Fruit fly (Drosophila melanogaster): ENCODE results near the gene csw.

Gene csw

dm6 chrX:2071878-2072817 lies 21.9 kb upstream of the csw start, which contains the start of gene Rtca:
TSS of gene Rtca (plus strand) at chrX:2072413.
- TF ChIP-seq Crg-1 (GFP tag; optimal IDR thresholded peaks at IDR 0.05), result peak; percentile 12
- no peak for TF ChIP-seq kay (GFP tag; ENCODE audit: borderline replicate concordance)
- peak; percentile 19 for TF ChIP-seq tj (GFP tag; optimal IDR thresholded peaks at IDR 0.05)
- peak; percentile 35 for TF ChIP-seq pad (GFP tag; optimal IDR thresholded peaks at IDR 0.05)
- peak; percentile 9 for TF ChIP-seq bab1 (GFP tag; optimal IDR thresholded peaks at IDR 0.05)
- peak; percentile 73 for TF ChIP-seq CG11617 (GFP tag; optimal IDR thresholded peaks at IDR 0.05)
- no peak for TF ChIP-seq cic (GFP tag; optimal IDR thresholded peaks at IDR 0.05)
- no peak for TF ChIP-seq toe (GFP tag; optimal IDR thresholded peaks at IDR 0.05)
- peak; percentile 21 for TF ChIP-seq CG33017 (tag; optimal IDR thresholded peaks at IDR 0.05)
- peak; percentile 7 for TF ChIP-seq Mnt (GFP tag; optimal IDR thresholded peaks at IDR 0.05)
- no peak for TF ChIP-seq cnc (optimal IDR thresholded peaks at IDR 0.05)
- TF ChIP-seq CG7101 (tag; optimal IDR thresholded peaks at IDR 0.05), result peak; percentile 72
- TF ChIP-seq CG12768 (GFP tag; optimal IDR thresholded peaks at IDR 0.05), result peak; percentile 59
- TF ChIP-seq Hr96 (GFP tag; optimal IDR thresholded peaks at IDR 0.05), result peak; percentile 62
- TF ChIP-seq CG7045 (GFP tag; optimal IDR thresholded peaks at IDR 0.05), result peak; percentile 49

dm6 chrX:2073325-2073724 lies 20.7 kb upstream of the csw start, which contains the start of gene CG4199:
TSS of gene CG4199 (minus strand) at chrX:2073483.
- TF ChIP-seq CG5204 (GFP tag; optimal IDR thresholded peaks at IDR 0.05), result no peak
- peak; percentile 81 for TF ChIP-seq bab1 (GFP tag; optimal IDR thresholded peaks at IDR 0.05)
- TF ChIP-seq CG11617 (GFP tag; optimal IDR thresholded peaks at IDR 0.05), result peak; percentile 25
- TF ChIP-seq CG1620 (GFP tag; optimal IDR thresholded peaks at IDR 0.05), result peak; percentile 53
- peak; percentile 52 for TF ChIP-seq CG7101 (tag; optimal IDR thresholded peaks at IDR 0.05)
- peak; percentile 25 for TF ChIP-seq pad (GFP tag; optimal IDR thresholded peaks at IDR 0.05)
- TF ChIP-seq tj (GFP tag; optimal IDR thresholded peaks at IDR 0.05), result no peak
- peak; percentile 80 for TF ChIP-seq Mnt (GFP tag; optimal IDR thresholded peaks at IDR 0.05)
- TF ChIP-seq ovo (GFP tag; optimal IDR thresholded peaks at IDR 0.05), result peak; percentile 1

- no peak for TF ChIP-seq CG1620 (GFP tag; optimal IDR thresholded peaks at IDR 0.05)
- TF ChIP-seq bab1 (GFP tag; optimal IDR thresholded peaks at IDR 0.05), result peak; percentile 79
- peak; percentile 33 for TF ChIP-seq CG11617 (GFP tag; optimal IDR thresholded peaks at IDR 0.05)
- TF ChIP-seq CG7101 (tag; optimal IDR thresholded peaks at IDR 0.05), result peak; percentile 55
- TF ChIP-seq pad (GFP tag; optimal IDR thresholded peaks at IDR 0.05), result no peak
- TF ChIP-seq toe (GFP tag; optimal IDR thresholded peaks at IDR 0.05), result no peak
- TF ChIP-seq ovo (GFP tag; optimal IDR thresholded peaks at IDR 0.05), result peak; percentile 68
- no peak for TF ChIP-seq CG12768 (GFP tag; optimal IDR thresholded peaks at IDR 0.05)
- TF ChIP-seq Clk (GFP tag; optimal IDR thresholded peaks at IDR 0.05), result no peak
- TF ChIP-seq Mnt (GFP tag; optimal IDR thresholded peaks at IDR 0.05), result peak; percentile 26
- peak; percentile 14 for TF ChIP-seq tj (GFP tag; optimal IDR thresholded peaks at IDR 0.05)
- no peak for TF ChIP-seq Hr96 (GFP tag; optimal IDR thresholded peaks at IDR 0.05)
- peak; percentile 39 for TF ChIP-seq CG14711 (tag; optimal IDR thresholded peaks at IDR 0.05)
- TF ChIP-seq CG33017 (tag; optimal IDR thresholded peaks at IDR 0.05), result no peak
- no peak for TF ChIP-seq CG7045 (GFP tag; optimal IDR thresholded peaks at IDR 0.05)
- TF ChIP-seq CG5204 (GFP tag; optimal IDR thresholded peaks at IDR 0.05), result no peak
- no peak for TF ChIP-seq kay (GFP tag; ENCODE audit: borderline replicate concordance)
- TF ChIP-seq cnc (optimal IDR thresholded peaks at IDR 0.05), result no peak
- no peak for TF ChIP-seq cic (GFP tag; optimal IDR thresholded peaks at IDR 0.05)
- no peak for TF ChIP-seq Crg-1 (GFP tag; optimal IDR thresholded peaks at IDR 0.05)
Observed at dm6 chrX:2075846-2076377, 18.1 kb upstream of the csw start, which contains the start of gene CG4045. TSS of gene CG4045 (minus strand) at chrX:2075900.

- TF ChIP-seq ovo (GFP tag; optimal IDR thresholded peaks at IDR 0.05) (peak; percentile 56), CG33017 (tag; optimal IDR thresholded peaks at IDR 0.05) (no peak), toe (GFP tag; optimal IDR thresholded peaks at IDR 0.05) (no peak), CG14711 (tag; optimal IDR thresholded peaks at IDR 0.05) (no peak), Mnt (GFP tag; optimal IDR thresholded peaks at IDR 0.05) (peak; percentile 10), CG11617 (GFP tag; optimal IDR thresholded peaks at IDR 0.05) (no peak), kay (GFP tag; ENCODE audit: borderline replicate concordance) (no peak), pad (GFP tag; optimal IDR thresholded peaks at IDR 0.05) (peak; percentile 99), CG7101 (tag; optimal IDR thresholded peaks at IDR 0.05) (no peak), CG12768 (GFP tag; optimal IDR thresholded peaks at IDR 0.05) (no peak)
Observed at dm6 chrX:2076412-2077357, 17.3 kb upstream of the csw start, which contains the start of gene CG4025. TSS of gene CG4025 (plus strand) at chrX:2076966.

dm6 chrX:2080367-2080927 lies 13.6 kb upstream of the csw start, which contains the start of the genes CG16903 and Unc-76:
TSS of gene CG16903 (minus strand) at chrX:2080405.
TSS of gene Unc-76 (plus strand) at chrX:2080610.
- TF ChIP-seq CG14711 (tag; optimal IDR thresholded peaks at IDR 0.05), result peak; percentile 54
- TF ChIP-seq CG12768 (GFP tag; optimal IDR thresholded peaks at IDR 0.05), result no peak
- peak; percentile 64 for TF ChIP-seq ovo (GFP tag; optimal IDR thresholded peaks at IDR 0.05)
- TF ChIP-seq CG7045 (GFP tag; optimal IDR thresholded peaks at IDR 0.05), result no peak
- TF ChIP-seq cic (GFP tag; optimal IDR thresholded peaks at IDR 0.05), result peak; percentile 69
- peak; percentile 90 for TF ChIP-seq Mnt (GFP tag; optimal IDR thresholded peaks at IDR 0.05)
- no peak for TF ChIP-seq kay (GFP tag; ENCODE audit: borderline replicate concordance)
- peak; percentile 54 for TF ChIP-seq tj (GFP tag; optimal IDR thresholded peaks at IDR 0.05)
- peak; percentile 94 for TF ChIP-seq bab1 (GFP tag; optimal IDR thresholded peaks at IDR 0.05)
- no peak for TF ChIP-seq Crg-1 (GFP tag; optimal IDR thresholded peaks at IDR 0.05)
- TF ChIP-seq CG1620 (GFP tag; optimal IDR thresholded peaks at IDR 0.05), result peak; percentile 54
- TF ChIP-seq pad (GFP tag; optimal IDR thresholded peaks at IDR 0.05), result peak; percentile 55
- TF ChIP-seq toe (GFP tag; optimal IDR thresholded peaks at IDR 0.05), result no peak
- TF ChIP-seq CG33017 (tag; optimal IDR thresholded peaks at IDR 0.05), result no peak
- TF ChIP-seq cnc (optimal IDR thresholded peaks at IDR 0.05), result no peak
- TF ChIP-seq Hr96 (GFP tag; optimal IDR thresholded peaks at IDR 0.05), result no peak
- TF ChIP-seq CG11617 (GFP tag; optimal IDR thresholded peaks at IDR 0.05), result peak; percentile 74
- no peak for TF ChIP-seq Clk (GFP tag; optimal IDR thresholded peaks at IDR 0.05)
- peak; percentile 73 for TF ChIP-seq CG7101 (tag; optimal IDR thresholded peaks at IDR 0.05)
- no peak for TF ChIP-seq CG5204 (GFP tag; optimal IDR thresholded peaks at IDR 0.05)

Data from whole organism, adult.